Worm (Caenorhabditis elegans): ENCODE results near the gene gspd-1.

The gspd-1 gene

DNA sequence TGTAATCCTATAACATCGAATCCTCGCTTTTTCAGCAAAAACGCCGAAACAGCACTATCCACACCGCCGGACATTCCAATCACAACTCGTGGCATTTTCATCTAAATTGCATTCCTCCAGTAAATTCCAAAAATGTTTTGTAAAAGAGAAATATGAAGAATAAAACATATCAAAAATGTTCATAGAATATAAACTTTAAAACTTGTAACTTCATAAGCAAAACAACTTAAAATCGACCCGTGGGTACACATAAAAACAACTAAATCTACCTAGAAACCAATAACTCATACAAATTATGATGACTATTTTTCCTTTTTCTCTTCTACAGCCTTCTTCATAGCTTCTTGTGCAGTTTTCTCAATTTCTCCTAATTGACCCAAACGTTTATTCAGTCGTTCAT lies 20.4 kb upstream of the gspd-1 start, which contains the start of gene mttu-1:
mttu-1 (minus strand) TSS at position 101 of the 400 bp plus-strand sequence.
- TF ChIP-seq cog-1 (tag; optimal IDR thresholded peaks at IDR 0.05), result no peak
- no peak for TF ChIP-seq flt-1 (GFP tag; IDR thresholded peaks at IDR 0.05)
- TF ChIP-seq ztf-29 (GFP tag; IDR thresholded peaks at IDR 0.05), result no peak
- no peak for TF ChIP-seq ztf-23 (GFP tag; IDR thresholded peaks at IDR 0.05)
- no peak for TF ChIP-seq tab-1 (GFP tag; IDR thresholded peaks at IDR 0.05)
- TF ChIP-seq T22C8.4 (GFP tag; IDR thresholded peaks at IDR 0.05), result no peak
- TF ChIP-seq klf-2 (GFP tag; conservative IDR thresholded peaks at IDR 0.05), result no peak
- no peak for TF ChIP-seq med-1 (GFP tag; optimal IDR thresholded peaks at IDR 0.05; ENCODE audit: insufficient read depth)

DNA sequence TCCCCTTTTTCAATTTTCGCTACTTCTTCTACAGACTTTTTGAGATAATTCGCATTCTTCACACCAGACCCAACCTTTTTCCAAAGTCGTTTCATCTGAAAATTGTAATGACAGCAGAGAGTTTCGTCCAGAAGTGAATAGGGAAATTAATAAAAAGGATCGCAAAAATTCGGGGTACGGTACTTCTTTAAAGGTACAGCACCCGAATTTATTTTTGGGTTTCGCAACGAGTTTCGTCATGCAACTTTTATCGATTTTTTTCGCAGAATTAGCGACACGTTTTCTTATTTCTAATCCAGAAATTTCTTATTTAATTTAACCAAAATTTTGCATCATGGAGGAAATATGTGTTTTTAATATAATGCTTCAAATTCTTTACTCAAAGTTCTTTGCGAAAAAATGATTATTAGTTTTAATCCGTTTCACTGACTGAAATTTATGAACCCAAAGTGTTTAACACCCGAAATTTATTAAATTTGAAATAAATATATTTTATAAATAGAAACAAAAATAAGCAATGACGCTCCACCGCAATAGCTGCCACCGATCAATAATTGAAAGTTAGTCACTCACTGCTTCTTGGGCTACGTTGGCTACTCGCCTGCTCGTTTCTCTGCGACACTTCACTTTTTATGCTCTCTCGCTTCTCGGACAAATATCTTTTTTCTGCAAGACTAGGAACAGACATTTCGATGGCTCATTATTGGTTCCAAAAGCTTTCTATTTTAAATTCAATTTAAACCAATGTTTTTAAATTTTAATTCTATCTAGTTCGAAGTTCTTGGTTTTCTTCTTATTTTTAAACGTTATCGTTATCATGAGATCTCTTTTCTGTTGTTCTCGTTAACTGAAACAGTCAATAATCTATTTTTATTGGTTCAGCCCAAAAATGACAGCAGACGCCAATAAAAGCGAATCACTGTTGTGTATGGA lies 18.8 kb upstream of the gspd-1 start, which contains the start of the genes B0035.15 and dnj-1:
B0035.15 (minus strand) TSS at position 99 of the 933 bp plus-strand sequence.
dnj-1 (plus strand) TSS at position 883 of the 933 bp plus-strand sequence.
- TF ChIP-seq ref-1 (GFP tag; conservative IDR thresholded peaks at IDR 0.05), result no peak
- no peak for TF ChIP-seq med-1 (GFP tag; optimal IDR thresholded peaks at IDR 0.05; ENCODE audit: insufficient read depth)
- TF ChIP-seq T22C8.4 (GFP tag; IDR thresholded peaks at IDR 0.05), result peak; percentile 63

DNA sequence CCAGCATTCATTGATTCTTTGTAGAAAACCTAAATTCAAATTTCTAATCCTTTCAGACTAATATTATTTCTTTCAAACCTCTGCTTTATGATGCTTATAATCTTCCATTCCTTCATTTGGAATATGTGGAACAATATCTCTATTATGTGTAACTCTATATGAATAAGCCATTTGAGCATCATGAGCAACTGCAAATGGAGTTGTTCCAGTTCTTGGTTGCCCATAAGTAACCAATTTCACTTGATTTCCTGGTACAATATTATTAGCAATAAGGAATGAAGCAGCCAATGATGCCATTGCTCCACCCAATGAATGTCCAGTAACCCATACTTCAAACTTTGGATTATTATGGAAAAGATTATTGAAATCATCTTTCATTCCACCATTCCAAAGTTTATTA lies 12.2 kb upstream of the gspd-1 start:
- TF ChIP-seq T22C8.4 (GFP tag; IDR thresholded peaks at IDR 0.05) (no peak), ztf-23 (GFP tag; IDR thresholded peaks at IDR 0.05) (no peak), klf-2 (GFP tag; conservative IDR thresholded peaks at IDR 0.05) (no peak), ref-1 (GFP tag; conservative IDR thresholded peaks at IDR 0.05) (no peak), tab-1 (GFP tag; IDR thresholded peaks at IDR 0.05) (no peak), ztf-29 (GFP tag; IDR thresholded peaks at IDR 0.05) (no peak), cog-1 (tag; optimal IDR thresholded peaks at IDR 0.05) (no peak)

DNA sequence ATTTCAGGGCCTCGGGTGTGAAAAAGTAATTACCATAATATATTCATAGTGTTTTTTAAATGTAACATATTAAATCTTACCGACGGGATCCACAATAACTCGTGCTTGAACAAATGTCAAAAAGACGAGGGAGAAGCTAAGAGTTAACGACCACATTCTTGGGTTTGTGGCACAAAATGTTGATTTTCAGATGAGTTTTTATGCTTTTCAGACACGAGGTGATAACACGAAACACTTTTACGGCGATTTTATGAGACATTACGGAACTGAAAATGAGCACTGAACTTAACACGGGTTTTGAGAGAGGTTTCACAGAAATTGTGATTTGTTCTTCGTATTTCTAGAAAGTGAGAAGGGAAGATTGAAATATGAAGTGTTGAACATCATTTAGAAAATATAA lies 10.7 kb upstream of the gspd-1 start, which contains the start of gene B0035.13:
B0035.13 (minus strand) TSS at position 173 of the 400 bp plus-strand sequence.
- TF ChIP-seq cog-1 (tag; optimal IDR thresholded peaks at IDR 0.05), result no peak
- no peak for TF ChIP-seq ztf-23 (GFP tag; IDR thresholded peaks at IDR 0.05)
- no peak for TF ChIP-seq ref-1 (GFP tag; conservative IDR thresholded peaks at IDR 0.05)
- no peak for TF ChIP-seq klf-2 (GFP tag; conservative IDR thresholded peaks at IDR 0.05)
- TF ChIP-seq T22C8.4 (GFP tag; IDR thresholded peaks at IDR 0.05), result no peak
- no peak for TF ChIP-seq flt-1 (GFP tag; IDR thresholded peaks at IDR 0.05)
- TF ChIP-seq med-1 (GFP tag; optimal IDR thresholded peaks at IDR 0.05; ENCODE audit: insufficient read depth), result no peak
- TF ChIP-seq ztf-29 (GFP tag; IDR thresholded peaks at IDR 0.05), result no peak
- no peak for TF ChIP-seq tab-1 (GFP tag; IDR thresholded peaks at IDR 0.05)

DNA sequence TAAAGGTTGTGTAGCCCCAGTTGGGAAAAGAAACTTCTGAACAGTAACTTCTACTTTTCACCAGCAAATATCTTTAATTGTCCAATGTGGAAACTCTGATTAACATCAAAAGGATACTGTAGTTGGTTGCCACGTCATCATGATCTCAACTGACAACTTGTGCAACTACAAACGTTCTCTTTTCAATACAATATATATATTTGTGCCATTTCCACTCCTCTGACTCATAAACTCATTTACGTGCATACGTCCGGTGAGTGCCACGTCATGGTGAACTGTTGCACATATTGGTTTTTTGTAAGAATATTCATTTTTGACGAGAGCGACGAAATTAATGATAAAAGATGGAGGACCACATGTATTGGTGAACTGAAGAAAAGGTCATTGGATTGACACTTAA lies 9.4 kb upstream of the gspd-1 start:
- TF ChIP-seq T22C8.4 (GFP tag; IDR thresholded peaks at IDR 0.05), result no peak
- TF ChIP-seq flt-1 (GFP tag; IDR thresholded peaks at IDR 0.05), result no peak
- TF ChIP-seq med-1 (GFP tag; optimal IDR thresholded peaks at IDR 0.05; ENCODE audit: insufficient read depth), result no peak
- no peak for TF ChIP-seq ztf-23 (GFP tag; IDR thresholded peaks at IDR 0.05)
- TF ChIP-seq cog-1 (tag; optimal IDR thresholded peaks at IDR 0.05), result no peak
- no peak for TF ChIP-seq klf-2 (GFP tag; conservative IDR thresholded peaks at IDR 0.05)

DNA sequence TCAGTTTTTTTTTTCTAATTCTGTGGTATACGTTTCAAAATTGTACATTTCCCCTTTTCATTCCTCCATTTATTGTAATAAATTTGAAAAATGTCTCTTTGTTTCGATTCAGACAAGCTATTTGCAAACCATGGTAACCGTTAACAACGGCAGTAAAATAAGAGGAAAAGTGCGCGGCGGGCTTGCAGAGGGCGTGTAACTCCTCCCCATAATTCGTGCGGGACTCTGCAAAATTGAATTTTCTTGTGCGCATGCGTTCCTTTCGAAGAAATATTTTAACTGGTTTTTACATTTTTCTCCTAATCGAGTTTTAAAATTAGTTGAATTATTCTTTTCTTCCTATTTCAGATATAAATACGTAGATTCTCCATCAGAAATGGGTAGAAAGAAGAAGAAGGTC lies 6.6 kb upstream of the gspd-1 start, which contains the start of gene znf-207:
znf-207 (plus strand) TSS at position 349 of the 400 bp plus-strand sequence.
- peak; percentile 72 for TF ChIP-seq med-1 (GFP tag; optimal IDR thresholded peaks at IDR 0.05; ENCODE audit: insufficient read depth)
- no peak for TF ChIP-seq T22C8.4 (GFP tag; IDR thresholded peaks at IDR 0.05)
- no peak for TF ChIP-seq cog-1 (tag; optimal IDR thresholded peaks at IDR 0.05)
- TF ChIP-seq tab-1 (GFP tag; IDR thresholded peaks at IDR 0.05), result peak; percentile 55; the same call in 1 of the 2 replicates
- 0 out of 2 replicates have a peak, but pooled peaks have one; percentile 5 for TF ChIP-seq ref-1 (GFP tag; conservative IDR thresholded peaks at IDR 0.05)
- 0 out of 2 replicates have a peak, but pooled peaks have one; percentile 64 for TF ChIP-seq ztf-23 (GFP tag; IDR thresholded peaks at IDR 0.05)
- 0 out of 2 replicates have a peak, but pooled peaks have one; percentile 31 for TF ChIP-seq klf-2 (GFP tag; conservative IDR thresholded peaks at IDR 0.05)
- TF ChIP-seq flt-1 (GFP tag; IDR thresholded peaks at IDR 0.05), result peak; percentile 66

DNA sequence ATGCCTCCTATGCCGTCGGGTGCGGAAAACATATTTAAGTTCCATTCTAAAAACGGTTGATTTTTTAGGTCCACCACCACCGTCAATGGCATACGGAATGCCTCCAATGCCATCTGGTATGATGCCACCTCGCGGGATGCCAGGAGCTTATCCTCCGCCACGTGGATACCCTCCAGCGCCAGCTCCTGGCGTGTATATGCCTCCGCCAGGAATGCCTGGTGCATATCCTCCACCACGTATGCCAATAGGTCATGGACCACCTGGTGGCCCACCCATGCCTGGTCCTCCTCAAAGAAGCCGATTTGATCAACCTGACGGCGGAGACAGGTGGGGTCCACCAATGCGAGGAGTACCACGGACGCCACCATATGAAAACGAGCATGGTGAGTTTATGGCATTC lies 5.7 kb upstream of the gspd-1 start:
- TF ChIP-seq flt-1 (GFP tag; IDR thresholded peaks at IDR 0.05) (no peak), med-1 (GFP tag; optimal IDR thresholded peaks at IDR 0.05; ENCODE audit: insufficient read depth) (no peak), klf-2 (GFP tag; conservative IDR thresholded peaks at IDR 0.05) (0 out of 2 replicates have a peak, but pooled peaks have one; percentile 49)

DNA sequence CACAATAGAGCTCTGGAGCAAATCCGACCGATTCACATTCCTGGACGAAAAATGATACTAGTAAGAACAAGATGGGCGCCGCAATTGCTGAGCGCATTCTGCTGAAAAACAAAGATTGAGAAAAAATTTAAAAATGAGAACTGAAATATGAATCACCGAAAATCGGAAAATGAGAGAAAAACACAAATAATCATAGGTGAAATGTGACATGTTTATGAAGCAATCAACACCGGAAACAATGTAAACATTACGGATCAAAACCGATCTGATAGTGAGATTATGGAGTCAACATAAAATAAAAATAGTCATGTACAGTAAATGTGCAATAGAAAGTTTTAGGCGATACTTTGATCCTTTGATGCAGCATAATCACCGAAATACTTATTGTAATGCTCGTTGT lies 3.3 kb upstream of the gspd-1 start, which contains the start of gene dnj-2:
dnj-2 (minus strand) TSS at position 101 of the 400 bp plus-strand sequence.
- TF ChIP-seq klf-2 (GFP tag; conservative IDR thresholded peaks at IDR 0.05) (no peak), ztf-23 (GFP tag; IDR thresholded peaks at IDR 0.05) (no peak), flt-1 (GFP tag; IDR thresholded peaks at IDR 0.05) (no peak), T22C8.4 (GFP tag; IDR thresholded peaks at IDR 0.05) (no peak), ref-1 (GFP tag; conservative IDR thresholded peaks at IDR 0.05) (no peak), med-1 (GFP tag; optimal IDR thresholded peaks at IDR 0.05; ENCODE audit: insufficient read depth) (no peak), tab-1 (GFP tag; IDR thresholded peaks at IDR 0.05) (no peak), ztf-29 (GFP tag; IDR thresholded peaks at IDR 0.05) (no peak), cog-1 (tag; optimal IDR thresholded peaks at IDR 0.05) (no peak)

DNA sequence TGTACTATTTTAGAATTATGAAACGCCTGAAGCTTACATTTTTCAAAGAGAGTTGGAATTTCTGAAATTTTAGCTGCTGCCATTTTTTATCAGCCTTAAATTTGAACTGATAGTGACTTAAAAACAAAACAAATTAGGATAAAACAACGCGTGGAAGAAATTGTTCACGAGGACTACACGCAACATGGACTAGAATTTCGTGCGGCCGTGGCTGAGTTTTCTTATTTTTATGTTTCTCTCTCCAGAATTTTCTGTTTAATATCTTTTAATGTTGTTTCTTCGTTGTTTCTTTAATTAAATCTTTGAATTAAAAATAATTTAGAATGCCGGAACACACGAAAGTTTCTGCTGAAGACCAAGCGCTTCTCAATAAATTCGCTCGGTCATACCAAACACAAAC lies 2.3 kb upstream of the gspd-1 start, which contains the start of the genes B0035.3, B0035.22 and pfd-4:
B0035.3 (minus strand) TSS at position 114 of the 400 bp plus-strand sequence.
B0035.22 (plus strand) TSS at position 269 of the 400 bp plus-strand sequence.
pfd-4 (plus strand) TSS at position 323 of the 400 bp plus-strand sequence.
- TF ChIP-seq ztf-23 (GFP tag; IDR thresholded peaks at IDR 0.05), result no peak
- TF ChIP-seq klf-2 (GFP tag; conservative IDR thresholded peaks at IDR 0.05), result no peak
- no peak for TF ChIP-seq cog-1 (tag; optimal IDR thresholded peaks at IDR 0.05)
- no peak for TF ChIP-seq ztf-29 (GFP tag; IDR thresholded peaks at IDR 0.05)
- TF ChIP-seq ref-1 (GFP tag; conservative IDR thresholded peaks at IDR 0.05), result no peak
- no peak for TF ChIP-seq med-1 (GFP tag; optimal IDR thresholded peaks at IDR 0.05; ENCODE audit: insufficient read depth)
- TF ChIP-seq flt-1 (GFP tag; IDR thresholded peaks at IDR 0.05), result no peak
- no peak for TF ChIP-seq tab-1 (GFP tag; IDR thresholded peaks at IDR 0.05)
- no peak for TF ChIP-seq T22C8.4 (GFP tag; IDR thresholded peaks at IDR 0.05)

All from whole organism, midembryonic.